Fruit fly (Drosophila melanogaster) whole organism, wandering third instar larva: ENCODE measurements around the gene CG15561.

Experiments used
- Abd-B ChIP-seq: fragments of >200 bp; optimal IDR thresholded peaks from 2 replicates; lab custom pipeline; 2017; ENCODE audit warnings: missing biosample characterization, missing genetic modification characterization
- Dfd ChIP-seq: fragments of >200 bp; optimal IDR thresholded peaks from 2 replicates; lab custom pipeline; 2017; ENCODE audit warnings: missing biosample characterization, missing genetic modification characterization
- HLH106 ChIP-seq: fragments of 200-800 bp; optimal IDR thresholded peaks from 3 replicates; lab custom pipeline; 2019; ENCODE audit warnings: missing biosample characterization, mild to moderate bottlenecking, missing genetic modification characterization, moderate library complexity
- Hr78 ChIP-seq: fragments of >200 bp; optimal IDR thresholded peaks from 2 replicates; lab custom pipeline; 2017; ENCODE audit warnings: missing biosample characterization, missing genetic modification characterization
- Jra ChIP-seq: sonication (Bioruptor generic); optimal IDR thresholded peaks from 2 replicates; lab custom pipeline; 2016; ENCODE audit warnings: missing biosample characterization, missing genetic modification characterization
- Myc ChIP-seq: fragments of >200 bp; optimal IDR thresholded peaks from 2 replicates; lab custom pipeline; 2017
- OdsH ChIP-seq: fragments of 200-800 bp; sonication (Bioruptor generic); optimal IDR thresholded peaks from 2 replicates; lab custom pipeline; 2016; ENCODE audit warnings: missing biosample characterization, mild to moderate bottlenecking, missing genetic modification characterization
- Rel ChIP-seq, 2 experiments: fragments of 200-800 bp; sonication (Bioruptor generic) in 1 of 2; optimal IDR thresholded peaks; 2 replicates in 1 of 2; 3 replicates in 1 of 2; lab custom pipeline; 2016 to 2019; ENCODE audit warnings: mild to moderate bottlenecking in 2 of 2, missing biosample characterization in 2 of 2, missing genetic modification characterization in 2 of 2, moderate library complexity in 1 of 2
- Sp1 ChIP-seq: fragments of 200-800 bp; sonication (Bioruptor generic); optimal IDR thresholded peaks from 3 replicates; lab custom pipeline; 2019; ENCODE audit warnings: missing biosample characterization, mild to moderate bottlenecking, missing genetic modification characterization, moderate library complexity
- lola ChIP-seq: fragments of >200 bp; optimal IDR thresholded peaks from 2 replicates; lab custom pipeline; 2017; ENCODE audit warnings: missing biosample characterization, missing genetic modification characterization
- pan ChIP-seq: fragments of >200 bp; optimal IDR thresholded peaks from 2 replicates; lab custom pipeline; 2017
- psq ChIP-seq: fragments of 200-800 bp; sonication (Bioruptor generic); optimal IDR thresholded peaks from 3 replicates; lab custom pipeline; 2017; ENCODE audit warnings: missing biosample characterization, mild to moderate bottlenecking, missing genetic modification characterization, moderate library complexity
- sv ChIP-seq: fragments of 200-800 bp; sonication (Bioruptor generic); optimal IDR thresholded peaks from 3 replicates; lab custom pipeline; 2016; ENCODE audit warnings: missing biosample characterization, missing genetic modification characterization
- usp ChIP-seq: fragments of >200 bp; optimal IDR thresholded peaks from 2 replicates; lab custom pipeline; 2017; ENCODE audit warnings: missing biosample characterization, missing genetic modification characterization

dm6 chr3R:31265430-31265829, 49.7 kb upstream of the CG15561 start, which contains the start of gene ppk24:
- TF ChIP-seq Myc (lab: Kevin White, UChicago) (no peak), Jra (no peak), Sp1 (GFP tag; lab: Kevin White, UChicago) (no peak), HLH106 (no peak), psq (no peak), usp (GFP tag; lab: Kevin White, UChicago) (no peak), Rel (GFP tag; optimal IDR thresholded peaks at IDR 0.05; lab: Kevin White, UChicago) (no peak), Rel (tag; optimal IDR thresholded peaks at IDR 0.05; lab: Kevin White, UChicago) (no peak), Abd-B (GFP tag; lab: Kevin White, UChicago) (no peak), Hr78 (GFP tag; lab: Kevin White, UChicago) (no peak), pan (lab: Kevin White, UChicago) (no peak), Dfd (GFP tag; lab: Kevin White, UChicago) (no peak), lola (GFP tag; lab: Kevin White, UChicago) (no peak), sv (GFP tag; lab: Kevin White, UChicago) (no peak), OdsH (no peak)
